Worm (Caenorhabditis elegans): Measurements from ENCODE around the gene let-653.

let-653 gene

ce11 chrIV:11917886-11918285 lies 32.5 kb downstream of the let-653 start:
- TF ChIP-seq fos-1 (tag; optimal IDR thresholded peaks at IDR 0.05) (peak; percentile 60), sma-9 (GFP tag; optimal IDR thresholded peaks at IDR 0.05) (peak; percentile 44), sma-9 (tag; optimal IDR thresholded peaks at IDR 0.05) (no peak), crh-2 (tag; optimal IDR thresholded peaks at IDR 0.05) (peak; percentile 39), ceh-16 (tag; optimal IDR thresholded peaks at IDR 0.05) (no peak)

- TF ChIP-seq peb-1 (tag; optimal IDR thresholded peaks at IDR 0.05) (no peak), ceh-16 (tag; optimal IDR thresholded peaks at IDR 0.05) (no peak), crh-2 (tag; optimal IDR thresholded peaks at IDR 0.05) (no peak), nhr-6 (tag; optimal IDR thresholded peaks at IDR 0.05) (no peak), nhr-12 (tag; optimal IDR thresholded peaks at IDR 0.05) (no peak), dmd-4 (tag; optimal IDR thresholded peaks at IDR 0.05) (no peak), nhr-25 (tag; optimal IDR thresholded peaks at IDR 0.05) (no peak), nhr-129 (tag; optimal IDR thresholded peaks at IDR 0.05) (no peak), C34F6.9 (tag; optimal IDR thresholded peaks at IDR 0.05) (no peak), zag-1 (tag; optimal IDR thresholded peaks at IDR 0.05) (no peak), mab-5 (tag; optimal IDR thresholded peaks at IDR 0.05) (no peak), gmeb-1 (tag; optimal IDR thresholded peaks at IDR 0.05) (no peak)
Observed at ce11 chrIV:11919067-11919466, 33.7 kb downstream of the let-653 start.

- no peak for TF ChIP-seq nhr-11 (tag; optimal IDR thresholded peaks at IDR 0.05)
- no peak for TF ChIP-seq elt-1 (tag; optimal IDR thresholded peaks at IDR 0.05)
- TF ChIP-seq unc-55 (GFP tag; optimal IDR thresholded peaks at IDR 0.05) = no peak
- TF ChIP-seq snpc-4 (tag; optimal IDR thresholded peaks at IDR 0.05) = no peak
- no peak for TF ChIP-seq alr-1 (tag; optimal IDR thresholded peaks at IDR 0.05)
- no peak for TF ChIP-seq R02D3.7 (tag; optimal IDR thresholded peaks at IDR 0.05)
- no peak for TF ChIP-seq gmeb-1 (tag; optimal IDR thresholded peaks at IDR 0.05)
- TF ChIP-seq ztf-4 (tag; optimal IDR thresholded peaks at IDR 0.05) = no peak
- TF ChIP-seq aly-2 (tag; optimal IDR thresholded peaks at IDR 0.05) = no peak
- no peak for TF ChIP-seq ama-1 (optimal IDR thresholded peaks at IDR 0.05)
- no peak for TF ChIP-seq nhr-6 (tag; optimal IDR thresholded peaks at IDR 0.05)
- TF ChIP-seq lsy-2 (tag; optimal IDR thresholded peaks at IDR 0.05) = no peak
Observed at ce11 chrIV:11922011-11922410, 36.6 kb downstream of the let-653 start, which contains the start of gene ZK822.1. ZK822.1 (minus strand) TSS chrIV:11922131.

ce11 chrIV:11923074-11923473 lies 37.7 kb downstream of the let-653 start, which contains the start of gene srlf-31:
srlf-31 (minus strand) TSS chrIV:11923174.
- TF ChIP-seq mab-5 (tag; optimal IDR thresholded peaks at IDR 0.05) (no peak), nhr-237 (tag; optimal IDR thresholded peaks at IDR 0.05) (no peak), ceh-16 (tag; optimal IDR thresholded peaks at IDR 0.05) (no peak)

- TF ChIP-seq egl-27 (tag; optimal IDR thresholded peaks at IDR 0.05) = no peak
- TF ChIP-seq nhr-10 (tag; optimal IDR thresholded peaks at IDR 0.05) = no peak
- TF ChIP-seq unc-39 (tag; optimal IDR thresholded peaks at IDR 0.05) = no peak
- TF ChIP-seq gmeb-1 (tag; optimal IDR thresholded peaks at IDR 0.05) = no peak
- TF ChIP-seq mbf-1 (tag; optimal IDR thresholded peaks at IDR 0.05) = no peak
- TF ChIP-seq elt-1 (tag; optimal IDR thresholded peaks at IDR 0.05) = no peak
- TF ChIP-seq R02D3.7 (tag; optimal IDR thresholded peaks at IDR 0.05) = no peak
Observed at ce11 chrIV:11924092-11924491, 38.7 kb downstream of the let-653 start.

- TF ChIP-seq egl-27 (tag; optimal IDR thresholded peaks at IDR 0.05) (no peak), lin-39 (tag; optimal IDR thresholded peaks at IDR 0.05) (no peak), nhr-12 (tag; optimal IDR thresholded peaks at IDR 0.05) (no peak), ZK546.5 (tag; optimal IDR thresholded peaks at IDR 0.05) (no peak), nhr-11 (tag; optimal IDR thresholded peaks at IDR 0.05) (no peak), gmeb-1 (tag; optimal IDR thresholded peaks at IDR 0.05) (no peak), mab-5 (tag; optimal IDR thresholded peaks at IDR 0.05) (no peak), lin-11 (tag; optimal IDR thresholded peaks at IDR 0.05) (no peak), nhr-10 (tag; optimal IDR thresholded peaks at IDR 0.05) (no peak), mdl-1 (tag; optimal IDR thresholded peaks at IDR 0.05) (no peak), elt-3 (tag; optimal IDR thresholded peaks at IDR 0.05) (no peak)
Observed at ce11 chrIV:11925346-11926075, 40.1 kb downstream of the let-653 start, which contains the start of the genes srlf-33 and srlf-32. srlf-33 (minus strand) TSS chrIV:11925446. srlf-32 (plus strand) TSS chrIV:11926025.

Data from whole organism, L2 larva.